Worm (Caenorhabditis elegans) whole organism, midembryonic: ENCODE measurements around the gene nhr-235.
"Not testable (repeated sequence)": the region's sequence is repeated elsewhere in the genome, so short reads cannot be mapped to it uniquely, and the experiment has no call there.

Experiments used
- T22C8.4 ChIP-seq: fragments of 200-800 bp; sonication (Bioruptor generic); IDR thresholded peaks from 2 replicates; pipeline ENCODE4 v1.3.6; 2022; ENCODE audit warnings: missing genetic modification characterization, missing compliant biosample characterization
- cog-1 ChIP-seq: sonication (generic microtip); optimal IDR thresholded peaks from 2 replicates; lab custom pipeline; 2016; ENCODE audit warnings: missing genetic modification characterization, missing compliant biosample characterization
- flt-1 ChIP-seq: fragments of 200-800 bp; sonication (Bioruptor generic); IDR thresholded peaks from 2 replicates; pipeline ENCODE4 v1.3.6; 2022; ENCODE audit warnings: missing genetic modification characterization, missing compliant biosample characterization
- klf-2 ChIP-seq: fragments of 200-800 bp; sonication (Bioruptor generic); conservative IDR thresholded peaks from 2 replicates; pipeline ENCODE4 v1.3.6; 2022; ENCODE audit warnings: missing genetic modification reagents, missing genetic modification characterization, missing compliant biosample characterization
- med-1 ChIP-seq: sonication (generic microtip); optimal IDR thresholded peaks from 2 replicates; lab custom pipeline; 2017; ENCODE audit warnings: missing genetic modification characterization, mild to moderate bottlenecking, missing compliant biosample characterization, antibody characterized with exemption, missing genetic modification reagents; ENCODE audit not compliant: insufficient read depth
- ref-1 ChIP-seq: fragments of 200-800 bp; sonication (Bioruptor generic); conservative IDR thresholded peaks from 2 replicates; pipeline ENCODE4 v1.3.6; 2022; ENCODE audit warnings: missing genetic modification reagents, missing genetic modification characterization, missing compliant biosample characterization
- tab-1 ChIP-seq: fragments of 200-800 bp; sonication (Bioruptor generic); IDR thresholded peaks from 2 replicates; pipeline ENCODE4 v1.3.6; 2022; ENCODE audit warnings: missing genetic modification characterization, missing compliant biosample characterization
- ztf-23 ChIP-seq: fragments of 200-800 bp; sonication (Bioruptor generic); IDR thresholded peaks from 2 replicates; pipeline ENCODE4 v1.3.6; 2022; ENCODE audit warnings: missing genetic modification reagents, missing genetic modification characterization, missing compliant biosample characterization
- ztf-29 ChIP-seq: fragments of 200-800 bp; sonication (Bioruptor generic); IDR thresholded peaks from 2 replicates; pipeline ENCODE4 v1.3.6; 2022; ENCODE audit warnings: missing genetic modification reagents, missing genetic modification characterization, missing compliant biosample characterization

Gene nhr-235

DNA sequence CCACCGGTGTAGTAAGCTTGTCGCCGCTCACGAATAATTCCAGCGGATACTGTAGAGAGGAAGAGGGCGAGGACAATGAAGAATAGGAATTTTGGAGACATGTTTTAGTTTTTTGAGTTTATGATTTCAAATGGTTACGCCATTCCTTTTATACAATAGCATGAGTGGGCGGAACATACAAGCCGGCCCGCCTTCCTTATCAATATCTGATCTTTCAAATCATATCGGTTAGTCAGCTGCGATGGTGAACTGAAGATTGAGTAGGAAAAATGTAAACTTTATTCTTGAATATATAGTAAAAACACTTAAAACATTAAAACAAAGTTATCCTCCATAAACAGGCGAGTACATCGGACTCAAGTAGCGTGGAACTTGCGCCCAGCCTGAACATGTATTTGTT is 19.7 kb upstream of the nhr-235 start, which contains the start of gene nspe-1:
nspe-1 (minus strand) TSS at position 101 of the 400 bp plus-strand sequence.
- TF ChIP-seq ztf-23 (GFP tag; lab: Robert Waterston, UW) (no peak), T22C8.4 (GFP tag; lab: Robert Waterston, UW) (no peak), ztf-29 (GFP tag; lab: Robert Waterston, UW) (no peak), flt-1 (GFP tag; lab: Robert Waterston, UW) (no peak), klf-2 (GFP tag; lab: Robert Waterston, UW) (no peak), med-1 (GFP tag; lab: Kevin White, UChicago) (no peak), ref-1 (GFP tag; lab: Robert Waterston, UW) (no peak), cog-1 (tag; lab: Kevin White, UChicago) (no peak), tab-1 (no peak)

DNA sequence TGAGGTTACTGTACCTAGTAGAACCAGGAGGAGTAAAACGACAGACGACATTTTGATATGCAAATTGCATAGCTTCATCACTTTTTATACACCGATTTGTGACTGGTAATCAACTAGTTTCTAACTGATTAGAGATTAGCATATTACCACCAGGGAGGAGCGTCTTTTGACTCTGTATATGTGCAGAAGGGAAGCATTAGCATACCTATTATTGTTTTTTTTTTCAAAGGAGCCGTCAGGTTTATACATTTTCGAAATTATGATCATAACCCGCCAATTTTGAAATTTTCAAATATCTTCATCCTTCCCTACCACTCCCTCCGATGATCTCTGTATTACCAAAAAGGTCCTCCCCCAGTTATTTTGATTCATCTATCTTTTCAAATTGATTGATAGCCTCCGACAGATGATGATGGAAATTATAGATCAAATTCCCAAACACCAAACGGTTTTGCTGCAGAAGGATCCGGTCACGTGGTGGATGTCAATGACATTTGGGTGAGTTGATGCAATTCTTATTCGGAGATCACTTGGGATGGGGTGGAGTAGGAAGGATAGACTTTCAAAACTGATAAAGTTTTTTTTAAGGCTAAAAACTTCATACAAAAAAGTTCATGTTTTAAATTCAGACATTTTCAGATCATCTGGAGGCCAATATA is 18.4 kb upstream of the nhr-235 start, which contains the start of gene nspe-8:
nspe-8 (minus strand) TSS at position 51 of the 659 bp plus-strand sequence.
- TF ChIP-seq cog-1 (tag; lab: Kevin White, UChicago) (no peak), flt-1 (GFP tag; lab: Robert Waterston, UW) (no peak), tab-1 (no peak), T22C8.4 (GFP tag; lab: Robert Waterston, UW) (no peak), ztf-23 (GFP tag; lab: Robert Waterston, UW) (no peak), ref-1 (GFP tag; lab: Robert Waterston, UW) (no peak), med-1 (GFP tag; lab: Kevin White, UChicago) (no peak), klf-2 (GFP tag; lab: Robert Waterston, UW) (no peak), ztf-29 (GFP tag; lab: Robert Waterston, UW) (no peak)

DNA sequence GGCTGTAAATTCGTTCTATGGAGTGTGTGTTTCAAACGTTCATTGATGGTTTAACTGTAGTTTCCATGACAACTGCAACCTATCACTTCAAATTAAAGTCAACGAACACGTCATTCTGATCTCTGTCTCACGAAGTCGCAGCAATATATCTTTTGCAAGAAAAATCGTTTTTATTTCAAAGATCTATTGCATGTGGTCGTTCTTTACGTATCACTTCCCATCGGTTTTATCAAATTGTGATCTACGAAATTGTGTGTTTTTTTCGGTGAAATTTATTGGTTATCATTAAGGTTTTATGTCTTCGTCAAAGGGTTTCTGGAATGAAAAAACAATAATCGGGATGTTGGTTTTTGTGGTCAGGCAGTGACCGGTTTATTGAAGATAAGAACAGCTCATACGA is 17.6 kb upstream of the nhr-235 start:
- TF ChIP-seq tab-1 = no peak
- TF ChIP-seq klf-2 (GFP tag; lab: Robert Waterston, UW) = no peak
- TF ChIP-seq med-1 (GFP tag; lab: Kevin White, UChicago) = no peak
- no peak for TF ChIP-seq T22C8.4 (GFP tag; lab: Robert Waterston, UW)
- no peak for TF ChIP-seq cog-1 (tag; lab: Kevin White, UChicago)
- TF ChIP-seq ztf-23 (GFP tag; lab: Robert Waterston, UW) = no peak

DNA sequence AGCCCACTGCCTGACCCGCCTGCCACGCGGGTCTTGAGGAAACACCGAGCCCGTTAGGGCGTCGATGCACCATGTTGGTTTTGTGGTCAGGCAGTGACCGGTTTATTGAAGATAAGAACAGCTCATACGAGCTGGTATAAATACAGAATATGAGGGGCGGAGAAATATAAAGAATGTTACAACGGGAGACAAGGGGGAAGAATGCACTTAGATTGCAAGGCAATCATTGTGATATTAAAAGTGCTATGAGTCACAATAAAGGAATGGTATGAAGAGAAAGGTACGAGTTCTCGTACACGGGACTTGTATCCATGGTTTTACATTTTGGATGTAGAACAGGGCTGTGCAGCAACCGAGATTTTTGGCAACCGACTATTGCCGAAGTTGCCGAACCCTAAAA is 16.0 kb upstream of the nhr-235 start, which contains the start of gene Y38E10A.14:
Y38E10A.14 (minus strand) TSS at position 101 of the 400 bp plus-strand sequence.
- TF ChIP-seq ztf-29 (GFP tag; lab: Robert Waterston, UW); ztf-23 (GFP tag; lab: Robert Waterston, UW); cog-1 (tag; lab: Kevin White, UChicago): not testable (repeated sequence)

DNA sequence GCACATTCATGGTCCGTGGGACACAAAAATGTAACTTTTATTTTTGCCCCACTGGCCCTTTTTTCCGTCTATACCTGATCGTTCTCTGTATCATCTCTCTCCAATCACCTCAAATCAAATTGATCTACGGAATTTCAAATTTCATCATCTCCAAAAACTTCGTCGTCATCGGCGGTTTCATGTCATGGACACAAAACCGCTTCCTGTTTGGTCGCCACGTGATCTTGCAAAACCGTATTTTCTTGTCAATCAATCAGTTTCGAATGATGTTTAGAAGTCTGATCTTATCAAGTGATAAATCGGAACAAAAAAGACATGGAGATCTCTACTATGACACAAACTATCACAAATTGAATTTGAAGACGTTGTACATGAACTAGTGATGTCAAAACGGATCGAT is 14.8 kb upstream of the nhr-235 start:
- TF ChIP-seq tab-1 (no peak), flt-1 (GFP tag; lab: Robert Waterston, UW) (no peak), ztf-29 (GFP tag; lab: Robert Waterston, UW) (no peak), ztf-23 (GFP tag; lab: Robert Waterston, UW) (no peak), med-1 (GFP tag; lab: Kevin White, UChicago) (no peak), ref-1 (GFP tag; lab: Robert Waterston, UW) (no peak), T22C8.4 (GFP tag; lab: Robert Waterston, UW) (no peak), cog-1 (tag; lab: Kevin White, UChicago) (no peak), klf-2 (GFP tag; lab: Robert Waterston, UW) (no peak)

DNA sequence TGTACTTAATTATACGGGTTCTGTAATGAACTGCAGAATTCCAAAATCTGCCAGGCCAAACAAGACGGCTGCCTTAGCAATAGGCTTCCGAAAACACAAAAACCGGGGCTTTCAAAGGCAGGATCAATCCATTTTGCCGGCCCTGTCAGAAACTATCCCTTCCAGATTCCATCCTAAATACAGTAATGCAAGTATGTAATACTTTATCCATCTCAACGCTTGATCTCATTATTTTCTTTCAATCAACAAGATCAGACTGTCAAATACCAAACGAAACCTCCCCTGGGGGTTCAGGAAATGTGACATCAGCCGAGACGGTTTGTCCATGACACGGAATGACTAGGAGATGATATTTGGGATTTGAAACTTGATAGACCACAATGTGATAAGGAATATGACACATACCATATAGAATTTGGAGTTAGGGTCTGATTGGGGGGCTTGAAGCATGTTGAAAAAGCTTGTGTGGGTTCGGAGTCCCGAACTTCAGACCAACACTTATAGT is 14.3 kb upstream of the nhr-235 start:
- TF ChIP-seq cog-1 (tag; lab: Kevin White, UChicago) (no peak), ztf-29 (GFP tag; lab: Robert Waterston, UW) (no peak), T22C8.4 (GFP tag; lab: Robert Waterston, UW) (no peak), ztf-23 (GFP tag; lab: Robert Waterston, UW) (no peak)

DNA sequence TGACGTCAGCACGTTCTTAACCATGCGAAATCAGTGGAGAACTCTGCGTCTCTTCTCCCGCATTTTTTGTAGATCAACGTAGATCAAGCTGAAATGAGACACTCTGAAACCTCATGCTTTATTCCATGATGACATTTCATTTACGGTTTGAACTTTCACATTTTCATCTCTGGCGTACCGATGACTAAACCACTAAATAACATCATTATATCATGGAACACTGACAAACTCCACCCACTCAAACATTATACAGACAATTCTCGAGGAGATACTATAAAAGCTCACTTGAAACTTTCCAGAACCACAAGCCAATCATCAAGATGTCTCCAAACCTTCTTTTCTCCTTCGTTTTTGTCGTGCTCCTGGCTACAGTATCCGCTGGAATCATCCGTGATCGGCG is 13.6 kb upstream of the nhr-235 start, which contains the start of gene nspe-7:
nspe-7 (plus strand) TSS at position 301 of the 400 bp plus-strand sequence.
- TF ChIP-seq cog-1 (tag; lab: Kevin White, UChicago) (no peak), ref-1 (GFP tag; lab: Robert Waterston, UW) (no peak), flt-1 (GFP tag; lab: Robert Waterston, UW) (no peak), med-1 (GFP tag; lab: Kevin White, UChicago) (no peak), ztf-29 (GFP tag; lab: Robert Waterston, UW) (no peak), klf-2 (GFP tag; lab: Robert Waterston, UW) (no peak), ztf-23 (GFP tag; lab: Robert Waterston, UW) (no peak), T22C8.4 (GFP tag; lab: Robert Waterston, UW) (no peak), tab-1 (no peak)

DNA sequence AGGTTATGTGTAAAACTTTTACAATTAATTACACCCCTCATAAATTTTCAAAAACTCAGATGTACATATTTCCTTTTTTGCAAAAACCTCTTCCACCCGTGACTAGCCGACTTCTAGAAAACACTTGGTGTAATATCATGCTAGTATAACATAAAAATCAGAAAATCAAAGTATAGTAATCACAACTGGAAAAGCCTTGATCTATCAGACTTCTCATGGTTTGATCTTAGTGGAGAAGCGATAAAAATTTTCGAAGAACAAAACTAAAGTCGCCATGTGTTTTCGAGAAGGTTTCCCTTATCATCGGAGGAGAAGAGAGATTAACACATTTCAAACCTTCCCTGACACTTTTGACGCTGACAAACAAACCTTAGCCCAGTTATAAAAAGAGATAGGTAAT is 11.9 kb upstream of the nhr-235 start, which contains the start of gene nspe-5:
nspe-5 (plus strand) TSS at position 301 of the 400 bp plus-strand sequence.
- TF ChIP-seq ztf-23 (GFP tag; lab: Robert Waterston, UW) (no peak), med-1 (GFP tag; lab: Kevin White, UChicago) (no peak), cog-1 (tag; lab: Kevin White, UChicago) (no peak), flt-1 (GFP tag; lab: Robert Waterston, UW) (no peak), T22C8.4 (GFP tag; lab: Robert Waterston, UW) (no peak), klf-2 (GFP tag; lab: Robert Waterston, UW) (no peak), ztf-29 (GFP tag; lab: Robert Waterston, UW) (no peak), tab-1 (no peak), ref-1 (GFP tag; lab: Robert Waterston, UW) (no peak)

DNA sequence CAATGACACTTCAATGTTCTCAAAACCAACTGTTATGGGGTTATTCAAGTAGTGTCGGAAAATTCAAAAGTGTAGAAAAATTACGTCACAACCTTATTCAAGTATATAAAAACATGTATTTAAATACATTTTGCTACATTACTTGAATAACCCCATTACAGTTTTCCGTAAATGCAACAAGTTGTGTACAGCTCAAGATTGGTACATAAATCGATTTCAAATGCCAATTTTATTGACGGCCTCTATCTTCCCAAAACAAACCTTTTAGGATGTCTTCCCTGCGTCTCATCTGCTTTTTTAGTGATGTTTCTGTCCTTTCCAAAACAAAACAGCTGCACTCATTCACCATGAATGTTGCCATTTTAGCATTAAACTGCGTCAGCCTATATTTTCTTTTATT is 11.1 kb upstream of the nhr-235 start, which contains the start of gene Y38E10A.28:
Y38E10A.28 (plus strand) TSS at position 301 of the 400 bp plus-strand sequence.
- TF ChIP-seq tab-1 = no peak
- no peak for TF ChIP-seq ztf-23 (GFP tag; lab: Robert Waterston, UW)
- no peak for TF ChIP-seq T22C8.4 (GFP tag; lab: Robert Waterston, UW)
- TF ChIP-seq klf-2 (GFP tag; lab: Robert Waterston, UW) = no peak
- no peak for TF ChIP-seq cog-1 (tag; lab: Kevin White, UChicago)
- no peak for TF ChIP-seq ref-1 (GFP tag; lab: Robert Waterston, UW)
- TF ChIP-seq med-1 (GFP tag; lab: Kevin White, UChicago) = no peak
- TF ChIP-seq ztf-29 (GFP tag; lab: Robert Waterston, UW) = no peak
- TF ChIP-seq flt-1 (GFP tag; lab: Robert Waterston, UW) = no peak
